Worm (Caenorhabditis elegans) whole organism, early embryonic: ENCODE data around the gene cyp-33C7.

Experiments used
- B0310.2 ChIP-seq: sonication (generic microtip); optimal IDR thresholded peaks from 2 replicates; lab custom pipeline; 2016; ENCODE audit warnings: mild to moderate bottlenecking, missing genetic modification characterization, missing compliant biosample characterization
- F13C5.2 ChIP-seq: sonication (generic microtip); optimal IDR thresholded peaks from 2 replicates; lab custom pipeline; 2017; ENCODE audit warnings: mild to moderate bottlenecking, missing genetic modification characterization, inconsistent platforms, missing compliant biosample characterization
- aly-1 ChIP-seq: sonication (generic microtip); optimal IDR thresholded peaks from 2 replicates; lab custom pipeline; 2016; ENCODE audit warnings: missing genetic modification characterization, missing compliant biosample characterization
- ama-1 ChIP-seq: fragments of 150-350 bp; optimal IDR thresholded peaks from 2 replicates; lab custom pipeline; 2014
- ceh-13 ChIP-seq: fragments of 200-800 bp; sonication (Bioruptor generic); optimal IDR thresholded peaks from 2 replicates; lab custom pipeline; 2018; ENCODE audit warnings: mild to moderate bottlenecking, missing genetic modification characterization, missing compliant biosample characterization
- ets-7 ChIP-seq: sonication (generic microtip); optimal IDR thresholded peaks from 2 replicates; lab custom pipeline; 2016; ENCODE audit warnings: missing genotype, missing genetic modification characterization, missing compliant biosample characterization
- flt-1 ChIP-seq: fragments of 200-800 bp; sonication (Bioruptor generic); IDR thresholded peaks from 2 replicates; pipeline ENCODE4 v1.3.6; 2022; ENCODE audit warnings: missing genetic modification characterization, missing compliant biosample characterization
- hmg-4 ChIP-seq: fragments of 200-800 bp; sonication (Bioruptor generic); optimal IDR thresholded peaks from 2 replicates; lab custom pipeline; 2018; ENCODE audit warnings: mild to moderate bottlenecking, missing genetic modification characterization, missing compliant biosample characterization
- hnd-1 ChIP-seq: sonication (generic microtip); optimal IDR thresholded peaks from 2 replicates; lab custom pipeline; 2016; ENCODE audit warnings: missing genetic modification characterization, missing compliant biosample characterization
- pes-1 ChIP-seq: fragments of 200-800 bp; sonication (Bioruptor generic); IDR thresholded peaks from 2 replicates; pipeline ENCODE4 v1.3.6; 2022; ENCODE audit warnings: missing genetic modification reagents, missing genetic modification characterization, missing compliant biosample characterization
- scrt-1 ChIP-seq: fragments of 200-800 bp; sonication (Bioruptor generic); IDR thresholded peaks from 2 replicates; pipeline ENCODE4 v1.3.6; 2022; ENCODE audit warnings: missing genetic modification characterization, missing compliant biosample characterization
- tbx-11 ChIP-seq: fragments of 200-800 bp; sonication (Bioruptor generic); IDR thresholded peaks from 2 replicates; pipeline ENCODE4 v1.3.6; 2022; ENCODE audit warnings: missing genetic modification characterization, missing compliant biosample characterization
- tra-4 ChIP-seq: sonication (generic microtip); optimal IDR thresholded peaks from 2 replicates; lab custom pipeline; 2017; ENCODE audit warnings: missing genetic modification characterization, missing compliant biosample characterization

DNA sequence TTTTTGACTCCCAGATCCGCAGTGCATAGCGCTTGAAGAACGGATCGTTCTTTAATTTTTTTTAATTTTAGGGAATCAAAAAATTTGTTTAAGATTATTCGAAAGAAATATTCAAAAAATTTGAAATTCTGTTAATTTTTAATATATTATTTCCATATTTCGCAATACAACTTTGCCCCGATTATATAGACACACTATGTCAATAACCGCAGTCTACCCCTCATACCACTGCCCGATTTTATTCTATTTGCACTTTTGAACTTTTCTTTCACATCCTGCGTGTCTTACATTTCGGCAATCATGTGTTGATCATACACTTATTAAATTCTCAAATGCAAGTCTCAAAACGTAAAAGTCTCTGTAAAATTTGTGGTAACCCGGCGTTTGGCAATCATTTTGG lies 31.5 kb upstream of the cyp-33C7 start, which contains the start of gene nhr-56:
- TF ChIP-seq ets-7, result no peak
- TF ChIP-seq F13C5.2, result no peak
- no peak for TF ChIP-seq aly-1 (tag; lab: Kevin White, UChicago)
- no peak for TF ChIP-seq ama-1
- TF ChIP-seq ceh-13, result no peak
- no peak for TF ChIP-seq flt-1 (GFP tag; lab: Robert Waterston, UW)
- no peak for TF ChIP-seq scrt-1 (GFP tag; lab: Robert Waterston, UW)
- TF ChIP-seq tra-4 (tag; lab: Kevin White, UChicago), result no peak
- TF ChIP-seq tbx-11 (GFP tag; lab: Robert Waterston, UW), result no peak
- TF ChIP-seq hmg-4, result no peak
- no peak for TF ChIP-seq pes-1 (GFP tag; lab: Robert Waterston, UW)
- no peak for TF ChIP-seq hnd-1 (tag; lab: Kevin White, UChicago)
- no peak for TF ChIP-seq B0310.2 (tag; lab: Kevin White, UChicago)
